Worm (Caenorhabditis elegans): Measurements from ENCODE around the gene clpf-1.

DNA sequence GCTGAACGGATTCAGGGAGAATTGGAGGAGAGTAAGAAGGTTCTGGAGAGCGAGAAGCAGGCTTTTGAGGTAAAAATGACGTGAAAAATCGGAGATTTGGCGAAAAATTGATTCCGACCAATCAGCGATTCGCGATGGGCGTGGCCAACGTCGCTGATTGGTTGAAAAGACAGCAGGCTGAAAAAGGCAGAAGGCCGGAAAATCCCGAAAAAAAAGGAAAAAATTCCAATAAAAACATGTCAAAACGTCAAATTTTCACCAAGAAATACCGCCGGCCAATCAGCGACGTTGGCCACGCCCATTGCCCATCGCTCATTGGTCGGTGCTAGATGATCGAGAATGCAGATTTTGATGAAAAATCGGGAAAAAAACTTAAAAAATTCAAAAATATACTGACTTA lies 19.9 kb downstream of the clpf-1 start:
- TF ChIP-seq ref-1 (GFP tag; conservative IDR thresholded peaks at IDR 0.05) (no peak), med-1 (GFP tag; optimal IDR thresholded peaks at IDR 0.05; ENCODE audit: insufficient read depth) (no peak), T22C8.4 (GFP tag; IDR thresholded peaks at IDR 0.05) (no peak), klf-2 (GFP tag; conservative IDR thresholded peaks at IDR 0.05) (no peak), flt-1 (GFP tag; IDR thresholded peaks at IDR 0.05) (no peak), cog-1 (tag; optimal IDR thresholded peaks at IDR 0.05) (no peak), ztf-29 (GFP tag; IDR thresholded peaks at IDR 0.05) (no peak), ztf-23 (GFP tag; IDR thresholded peaks at IDR 0.05) (no peak), tab-1 (GFP tag; IDR thresholded peaks at IDR 0.05) (no peak)

All from whole organism, midembryonic.